Fruit fly (Drosophila melanogaster): ENCODE measurements around the gene Gs2.
A peak's percentile ranks its signal among the peaks of the same experiment; 100 is the strongest.

The Gs2 gene

DNA sequence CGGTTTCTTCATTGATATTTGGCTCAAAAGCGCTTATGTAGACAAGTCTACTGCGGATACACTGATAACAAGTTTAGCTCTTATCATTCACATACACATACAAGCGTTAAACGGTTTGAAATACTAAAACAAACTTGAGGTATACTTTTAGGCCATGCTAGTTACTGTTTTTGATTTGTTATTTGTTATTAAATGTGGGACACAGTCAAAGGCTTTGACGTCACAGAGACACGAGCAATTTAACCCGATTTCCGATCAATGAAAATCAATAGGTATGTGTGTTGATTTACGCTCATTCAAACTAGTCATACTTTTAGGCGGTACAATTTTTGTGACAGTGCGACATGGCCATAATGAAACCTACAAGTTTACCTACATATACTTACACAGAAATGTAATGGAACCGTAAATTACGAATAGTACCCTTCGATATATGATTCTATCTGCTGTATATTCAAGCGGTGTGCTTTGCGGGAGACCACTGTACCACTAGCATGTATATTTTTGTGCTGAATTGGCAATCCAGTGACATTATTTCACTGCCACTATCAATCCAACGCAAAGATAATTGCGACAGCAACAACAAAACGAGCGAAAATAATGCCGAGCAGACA, 24.3 kb downstream of the Gs2 start:
- peak; percentile 90 for TF ChIP-seq CG17801 (GFP tag; optimal IDR thresholded peaks at IDR 0.05; ENCODE audit: partially characterized antibody)

DNA sequence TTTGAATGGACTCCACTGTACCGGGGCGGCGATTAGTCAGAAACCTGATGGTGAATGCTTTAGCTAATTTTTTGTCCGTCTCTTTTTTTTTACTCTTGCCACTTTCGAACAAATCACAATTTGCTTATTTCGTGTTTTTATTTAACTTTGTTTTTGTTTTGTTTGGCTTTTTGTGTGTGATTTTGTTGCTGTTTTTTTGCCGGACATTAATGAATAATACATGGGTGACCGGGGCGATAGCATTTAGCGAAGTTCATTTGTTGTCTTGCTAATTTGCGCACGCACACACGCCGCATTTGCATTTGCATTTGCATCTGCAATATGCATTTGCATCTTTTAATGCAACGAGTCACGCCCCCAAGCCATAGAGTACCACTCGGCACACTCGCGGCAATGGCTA, 26.0 kb downstream of the Gs2 start:
- no peak for TF ChIP-seq CG17801 (GFP tag; optimal IDR thresholded peaks at IDR 0.05; ENCODE audit: partially characterized antibody)

DNA sequence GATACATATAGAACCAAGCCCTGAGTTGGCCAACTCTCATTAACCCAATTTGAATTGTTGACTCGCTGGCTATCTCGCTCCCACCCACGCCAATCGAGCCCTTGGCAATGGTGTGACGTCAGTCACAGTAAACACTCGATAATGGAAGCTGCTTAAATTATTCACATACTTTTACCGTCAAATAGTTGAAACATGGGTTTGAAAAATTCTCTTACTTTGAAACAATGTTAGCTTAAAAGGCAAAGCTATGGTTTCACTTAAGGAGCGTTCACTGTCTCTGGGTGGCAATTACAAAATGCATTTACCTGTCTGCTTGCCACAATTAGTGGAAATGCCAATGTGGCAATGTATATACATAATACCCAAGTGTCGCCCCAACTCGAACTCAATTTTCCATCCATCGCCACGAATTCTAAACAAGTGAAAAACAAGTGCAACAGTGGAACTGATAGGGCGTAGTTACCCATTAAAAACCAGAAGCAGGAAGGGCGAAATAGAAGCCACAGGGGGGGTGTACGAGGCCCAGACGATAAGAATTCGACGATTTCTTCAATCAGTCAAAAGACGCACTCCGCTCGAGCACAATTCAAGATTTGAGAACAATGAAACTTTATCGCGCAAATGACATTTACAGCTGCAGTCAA, 27.0 kb downstream of the Gs2 start:
- TF ChIP-seq CG17801 (GFP tag; optimal IDR thresholded peaks at IDR 0.05; ENCODE audit: partially characterized antibody) = peak; percentile 79

DNA sequence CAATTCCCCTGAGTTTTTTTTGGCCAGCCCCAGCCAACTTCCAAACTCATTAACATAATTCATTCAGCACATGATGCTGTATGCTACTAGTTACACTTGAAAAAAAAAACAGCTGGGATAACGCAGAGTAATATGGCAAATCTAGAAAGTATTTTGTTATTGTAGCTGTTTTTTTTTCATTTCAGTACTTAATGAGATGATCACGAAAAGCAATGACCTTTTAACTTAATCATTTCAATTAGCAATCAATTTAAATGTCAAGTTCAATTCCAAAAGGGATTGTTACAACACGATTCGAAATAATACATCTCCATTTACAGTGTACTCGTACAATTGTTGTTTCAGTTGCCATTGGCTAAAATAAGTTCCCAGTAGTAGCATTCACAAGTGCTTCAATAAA, 27.8 kb downstream of the Gs2 start:
- no peak for TF ChIP-seq CG17801 (GFP tag; optimal IDR thresholded peaks at IDR 0.05; ENCODE audit: partially characterized antibody)

DNA sequence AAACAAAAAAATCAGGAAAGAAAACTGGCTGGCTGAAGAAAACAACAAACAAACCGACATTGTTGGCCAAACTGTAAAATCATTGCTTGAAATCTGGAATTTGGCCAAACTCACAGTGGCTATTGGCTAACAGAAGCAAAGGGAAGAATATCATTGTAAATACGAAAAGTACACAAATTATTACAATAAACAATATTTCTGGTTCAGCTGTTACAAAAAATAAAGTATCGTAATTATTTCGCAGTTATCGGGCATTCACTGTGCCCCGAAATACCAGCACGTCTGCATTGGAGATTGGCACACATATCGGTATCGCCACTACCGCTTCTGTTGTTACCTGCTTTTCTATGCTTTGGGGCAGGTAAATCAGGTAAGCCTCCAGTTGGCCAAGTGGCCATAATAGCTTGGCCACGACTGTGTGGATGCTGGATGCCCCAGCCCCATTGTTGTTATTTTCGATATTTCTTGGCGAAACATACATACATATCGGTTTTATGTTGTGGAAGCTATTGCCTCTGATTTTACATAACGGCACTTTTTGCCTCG, 28.5 kb downstream of the Gs2 start:
- peak; percentile 59 for TF ChIP-seq CG17801 (GFP tag; optimal IDR thresholded peaks at IDR 0.05; ENCODE audit: partially characterized antibody)

DNA sequence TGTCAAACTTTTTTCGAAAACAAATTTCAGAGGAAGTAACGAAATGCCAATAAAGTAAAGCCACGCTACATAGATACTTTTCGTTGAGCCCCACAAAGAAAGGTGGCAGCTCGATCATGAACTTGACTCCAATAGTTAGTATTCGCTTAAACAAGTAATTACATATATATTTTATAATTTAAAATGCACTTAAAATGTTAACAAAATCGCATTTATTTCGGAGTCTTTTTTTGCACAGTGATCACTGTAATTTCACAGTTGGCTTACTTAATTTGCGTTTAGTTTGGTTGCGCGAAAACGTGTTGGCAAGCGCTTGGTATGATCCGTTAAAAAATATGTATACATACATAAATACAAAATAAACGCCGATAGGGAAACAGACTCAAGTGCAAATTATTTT, 29.0 kb downstream of the Gs2 start:
- TF ChIP-seq CG17801 (GFP tag; optimal IDR thresholded peaks at IDR 0.05; ENCODE audit: partially characterized antibody) = peak; percentile 53

DNA sequence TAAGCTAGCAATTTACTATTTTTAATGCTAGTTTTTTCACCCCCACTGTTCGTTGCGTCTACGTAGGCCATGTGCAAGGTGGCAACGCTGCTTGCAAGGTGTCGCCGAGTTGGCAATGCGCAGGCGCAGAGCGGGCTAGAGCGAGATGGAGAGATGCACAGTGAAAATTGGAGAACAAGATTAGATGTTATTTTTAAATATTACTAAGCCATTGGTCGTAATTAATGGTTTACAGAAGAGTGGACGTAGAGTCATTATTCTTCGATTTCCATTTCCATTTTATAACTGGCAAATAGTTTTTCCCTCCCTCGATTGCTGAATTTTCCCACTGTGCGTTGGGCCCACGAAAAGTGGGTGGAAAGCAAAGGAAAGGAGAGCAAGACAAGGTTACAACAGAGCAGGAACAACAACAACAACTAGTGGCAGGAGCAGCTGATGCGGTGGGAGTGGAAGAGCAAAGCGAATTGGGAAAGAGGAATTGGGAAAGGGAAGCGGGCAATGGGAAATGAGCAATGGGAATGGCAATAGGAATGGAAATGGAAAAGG, 30.3 kb downstream of the Gs2 start:
- TF ChIP-seq CG17801 (GFP tag; optimal IDR thresholded peaks at IDR 0.05; ENCODE audit: partially characterized antibody) = peak; percentile 34

DNA sequence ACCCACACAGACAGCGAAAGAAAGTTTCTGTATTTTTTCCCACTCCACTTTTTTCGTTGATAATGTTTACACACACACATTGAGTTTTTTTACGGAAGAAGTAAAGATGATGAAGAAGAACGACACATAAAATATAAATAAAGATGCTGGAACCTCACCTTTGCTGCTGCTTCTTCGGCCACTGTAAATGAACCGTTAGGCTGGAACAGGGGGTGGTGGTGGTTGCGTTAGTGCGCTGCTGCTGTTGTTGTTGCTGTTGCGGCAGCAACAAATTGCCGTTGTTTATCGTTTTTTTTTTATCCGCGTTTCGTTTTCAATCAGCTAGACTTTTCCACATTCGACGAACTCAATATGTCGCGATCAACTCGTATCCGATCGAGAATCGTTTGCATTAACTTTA, 31.0 kb downstream of the Gs2 start:
- TF ChIP-seq CG17801 (GFP tag; optimal IDR thresholded peaks at IDR 0.05; ENCODE audit: partially characterized antibody) = no peak

DNA sequence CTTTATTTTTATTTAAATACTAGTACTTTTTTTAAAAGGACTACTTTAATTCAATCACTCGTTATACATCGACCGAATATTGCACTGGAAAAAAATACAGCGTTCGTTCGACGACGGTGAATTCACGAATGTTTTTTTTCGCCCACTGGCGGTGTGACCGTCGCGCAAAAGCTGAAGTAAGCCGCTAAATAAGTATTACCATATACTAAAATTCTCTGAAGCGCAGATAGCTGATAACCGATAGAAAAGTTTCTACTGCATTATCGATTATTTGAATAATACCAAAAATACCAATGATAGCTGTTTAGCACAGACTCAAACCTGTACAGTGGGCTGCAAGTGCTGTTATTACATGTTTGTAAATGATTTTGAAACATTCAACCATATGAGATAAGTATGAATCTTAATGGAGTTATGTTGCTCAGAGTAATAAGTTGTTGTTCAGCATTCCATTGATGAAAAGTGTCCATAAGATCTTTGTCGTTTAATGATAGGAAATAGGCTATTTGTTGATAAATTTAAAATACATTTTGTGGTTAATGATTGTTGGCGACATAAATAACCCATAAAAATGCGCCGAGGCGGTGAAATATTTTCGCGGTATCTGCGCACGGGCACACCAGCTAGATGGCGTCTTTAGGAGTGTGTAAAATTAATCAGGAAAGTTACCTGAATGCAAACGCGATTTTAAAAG, 31.7 kb downstream of the Gs2 start, which contains the start of the genes Evi5 and HP5:
Gene Evi5 (minus strand): TSS at position 198 of the 694 bp plus-strand sequence.
Gene HP5 (plus strand): TSS at position 598 of the 694 bp plus-strand sequence.
- TF ChIP-seq CG17801 (GFP tag; optimal IDR thresholded peaks at IDR 0.05; ENCODE audit: partially characterized antibody) = peak; percentile 47

DNA sequence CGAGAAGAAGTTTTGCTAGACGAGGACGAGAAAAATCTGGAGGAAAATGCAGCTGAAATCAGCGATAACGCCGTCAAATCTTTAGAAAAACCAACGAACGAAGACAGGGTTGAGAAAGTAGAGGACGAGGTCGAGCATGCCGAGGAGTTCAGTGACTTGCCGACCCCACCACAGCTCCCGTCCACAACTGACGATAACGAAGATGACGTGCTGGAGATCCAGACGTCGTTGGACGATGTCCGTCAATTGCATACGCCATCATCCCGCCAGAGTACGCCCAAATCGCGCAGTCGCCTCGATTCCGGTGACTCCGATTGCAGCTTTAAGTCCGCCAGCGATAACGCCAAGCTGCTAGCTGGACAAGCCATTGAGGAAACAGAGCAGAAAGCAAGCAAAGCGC, 34.5 kb downstream of the Gs2 start:
- no peak for TF ChIP-seq CG17801 (GFP tag; optimal IDR thresholded peaks at IDR 0.05; ENCODE audit: partially characterized antibody)

DNA sequence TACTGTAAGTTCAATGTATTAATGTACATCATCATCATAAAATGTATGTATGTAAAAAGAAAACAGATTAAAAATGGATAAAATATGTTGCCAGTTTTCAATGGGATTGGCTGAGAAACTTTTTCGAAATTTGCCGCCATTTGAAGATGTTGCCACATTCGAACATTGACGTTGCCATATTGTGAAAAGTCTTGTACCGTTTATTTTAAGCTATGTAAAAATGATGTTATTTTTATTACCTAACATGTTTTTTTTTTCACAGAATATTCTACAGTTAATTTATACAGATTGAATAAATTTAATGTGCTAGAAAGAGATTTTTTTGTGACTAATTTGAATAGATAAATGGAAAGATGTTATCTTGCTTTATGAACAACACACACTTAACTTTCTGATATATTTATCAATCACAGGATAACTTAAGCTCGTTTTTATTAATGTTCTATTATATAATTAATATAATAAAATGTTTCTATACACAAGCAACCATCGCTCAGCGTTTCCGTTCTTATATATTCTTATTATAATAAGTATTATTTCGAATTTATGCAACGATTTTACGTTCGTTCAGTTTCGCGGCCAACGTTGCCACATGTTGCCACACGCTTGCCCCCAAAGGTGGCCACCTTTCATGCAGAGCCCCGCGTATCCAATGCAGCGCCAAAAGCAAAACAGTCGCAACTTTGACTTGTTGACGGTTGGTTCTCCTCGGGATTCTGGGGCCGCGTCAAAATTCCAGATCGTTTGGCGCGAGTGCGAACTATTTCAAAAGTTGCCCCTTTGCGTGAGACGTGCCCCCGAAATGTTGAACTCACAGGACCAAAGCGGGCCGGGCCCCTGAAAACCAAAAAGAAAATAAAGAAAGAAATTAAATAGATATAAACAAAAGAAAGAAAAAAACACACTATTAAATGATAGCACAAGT, 36.5 kb downstream of the Gs2 start, which contains the start of gene CG43155:
Gene CG43155 (plus strand): TSS at position 875 of the 925 bp plus-strand sequence.
- no peak for TF ChIP-seq CG17801 (GFP tag; optimal IDR thresholded peaks at IDR 0.05; ENCODE audit: partially characterized antibody)

DNA sequence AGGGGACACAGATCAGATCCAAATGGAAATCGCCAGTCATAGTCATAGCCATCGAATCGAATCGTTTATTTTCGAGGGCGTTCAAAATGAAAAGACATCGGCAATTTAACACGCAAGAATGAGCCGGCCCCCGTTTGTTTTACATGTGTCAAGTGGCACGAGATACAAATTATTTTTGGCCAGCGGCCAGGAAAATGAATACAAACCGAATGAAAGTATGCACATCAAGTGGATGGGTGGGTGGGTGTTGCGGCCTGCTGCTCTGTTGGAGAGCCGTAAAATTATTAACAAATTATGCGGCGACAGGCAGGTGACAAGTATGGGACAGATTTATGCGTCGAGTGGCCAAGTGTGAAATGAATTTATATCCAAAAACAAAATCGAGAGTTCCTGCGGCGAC, 41.4 kb downstream of the Gs2 start:
- no peak for TF ChIP-seq CG17801 (GFP tag; optimal IDR thresholded peaks at IDR 0.05; ENCODE audit: partially characterized antibody)

DNA sequence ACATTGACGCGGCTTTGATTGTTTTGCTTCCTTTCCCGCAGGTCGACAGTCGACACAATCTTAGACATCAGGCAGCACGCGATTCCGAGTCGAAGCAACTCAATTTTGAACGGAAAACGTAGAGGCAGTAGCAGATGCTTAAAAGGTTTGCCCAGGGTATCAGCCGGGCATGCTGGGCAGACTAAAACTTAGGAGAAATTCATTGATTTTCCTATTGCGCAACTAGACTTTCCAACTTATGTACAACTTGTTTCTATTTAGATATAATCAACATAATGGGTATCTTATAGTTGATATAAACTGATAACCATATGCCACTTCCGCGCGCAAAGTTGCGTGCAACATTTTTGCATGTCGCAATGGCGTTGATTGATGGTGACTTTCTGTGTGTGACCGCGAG, 44.1 kb downstream of the Gs2 start:
- TF ChIP-seq CG17801 (GFP tag; optimal IDR thresholded peaks at IDR 0.05; ENCODE audit: partially characterized antibody) = no peak

DNA sequence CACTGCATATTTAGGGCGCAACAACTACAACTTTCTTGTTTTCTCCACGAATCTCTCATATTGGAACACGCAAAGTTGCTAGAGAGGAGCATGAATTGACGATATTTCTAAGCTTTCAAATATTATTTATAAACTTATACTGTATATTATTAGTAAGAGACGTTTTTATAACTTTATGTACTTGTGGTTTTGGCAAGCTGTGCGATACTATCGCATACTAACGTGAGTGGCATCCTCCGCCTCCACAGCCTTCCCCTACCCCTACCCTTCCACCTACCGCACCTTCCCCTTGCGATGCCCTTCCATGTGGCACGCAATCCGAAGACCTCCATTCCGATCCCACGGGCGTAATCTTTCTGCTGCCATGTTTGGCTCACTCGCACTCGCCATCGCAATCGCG, 45.7 kb downstream of the Gs2 start:
- TF ChIP-seq CG17801 (GFP tag; optimal IDR thresholded peaks at IDR 0.05; ENCODE audit: partially characterized antibody) = no peak
